Fruit fly (Drosophila melanogaster) whole organism, embryonic: ENCODE data around the gene CG42486.

Experiments
- B-H2 ChIP-seq: fragments of 200-800 bp; sonication (Bioruptor generic); optimal IDR thresholded peaks from 2 replicates; lab custom pipeline; 2018; ENCODE audit warnings: missing biosample characterization, mild to moderate bottlenecking, missing genetic modification characterization
- Bteb2 ChIP-seq: fragments of 200-800 bp; sonication (Bioruptor generic); optimal IDR thresholded peaks from 2 replicates; lab custom pipeline; 2016; ENCODE audit warnings: missing biosample characterization, missing genetic modification characterization
- CG10267 ChIP-seq: fragments of 200-800 bp; sonication (Bioruptor generic); optimal IDR thresholded peaks from 2 replicates; lab custom pipeline; 2018; ENCODE audit warnings: missing biosample characterization, mild to moderate bottlenecking, missing genetic modification characterization, moderate library complexity
- CG10979 ChIP-seq: fragments of 200-800 bp; sonication (Bioruptor generic); optimal IDR thresholded peaks from 2 replicates; lab custom pipeline; 2018; ENCODE audit warnings: missing biosample characterization, mild to moderate bottlenecking, missing genetic modification characterization, moderate library complexity
- CG13424 ChIP-seq: fragments of 200-800 bp; sonication (Bioruptor generic); optimal IDR thresholded peaks from 2 replicates; lab custom pipeline; 2019; ENCODE audit warnings: missing biosample characterization, mild to moderate bottlenecking, missing genetic modification characterization, moderate library complexity
- CG1603 ChIP-seq: fragments of 200-800 bp; sonication (Bioruptor generic); optimal IDR thresholded peaks from 2 replicates; lab custom pipeline; 2019; ENCODE audit warnings: missing biosample characterization, mild to moderate bottlenecking, missing genetic modification characterization, moderate library complexity
- CG16815 ChIP-seq: fragments of 200-800 bp; sonication (Bioruptor generic); optimal IDR thresholded peaks from 3 replicates; lab custom pipeline; 2017; ENCODE audit warnings: missing biosample characterization, mild to moderate bottlenecking, missing genetic modification characterization
- CG1792 ChIP-seq: fragments of 200-800 bp; sonication (Bioruptor generic); optimal IDR thresholded peaks from 2 replicates; lab custom pipeline; 2016; ENCODE audit warnings: missing biosample characterization, missing genetic modification characterization
- CG1832 ChIP-seq: fragments of 200-800 bp; sonication (Bioruptor generic); optimal IDR thresholded peaks from 2 replicates; lab custom pipeline; 2017; ENCODE audit warnings: missing biosample characterization, mild to moderate bottlenecking, missing genetic modification characterization, inconsistent platforms
- CG30020 ChIP-seq: fragments of 200-800 bp; optimal IDR thresholded peaks from 2 replicates; lab custom pipeline; 2019; ENCODE audit warnings: missing biosample characterization, mild to moderate bottlenecking, missing genetic modification characterization, moderate library complexity
- CG3065 ChIP-seq: fragments of 200-800 bp; sonication (Bioruptor generic); optimal IDR thresholded peaks from 2 replicates; lab custom pipeline; 2016; ENCODE audit warnings: missing biosample characterization, missing genetic modification characterization
- CG31224 ChIP-seq: fragments of 200-800 bp; sonication (Bioruptor generic); IDR thresholded peaks from 2 replicates; pipeline ENCODE4 v1.3.6; 2022; ENCODE audit warnings: missing biosample characterization, missing genetic modification characterization
- CG31388 ChIP-seq: fragments of 200-800 bp; sonication (Bioruptor generic); optimal IDR thresholded peaks from 2 replicates; lab custom pipeline; 2016; ENCODE audit warnings: missing biosample characterization, missing genetic modification characterization
- CG32772 ChIP-seq: fragments of 200-800 bp; sonication (Bioruptor generic); IDR thresholded peaks from 2 replicates; pipeline ENCODE4 v1.3.6; 2022; ENCODE audit warnings: missing biosample characterization, missing genetic modification characterization
- CG34224 ChIP-seq: fragments of 200-800 bp; sonication (Bioruptor generic); IDR thresholded peaks from 3 replicates; pipeline ENCODE4 v1.3.6; 2022; ENCODE audit warnings: missing biosample characterization, missing genetic modification characterization; ENCODE audit not compliant: partially characterized antibody
- CG42726 ChIP-seq: fragments of 200-800 bp; sonication (Bioruptor generic); IDR thresholded peaks from 2 replicates; pipeline ENCODE4 v1.3.6; 2022; ENCODE audit warnings: missing biosample characterization, missing genetic modification characterization; ENCODE audit not compliant: partially characterized antibody
- CG4360 ChIP-seq: fragments of 200-800 bp; sonication (Bioruptor generic); IDR thresholded peaks from 2 replicates; pipeline ENCODE4 v1.3.6; 2022; ENCODE audit warnings: missing biosample characterization, missing genetic modification characterization
- CG5245 ChIP-seq: fragments of 200-800 bp; sonication (Bioruptor generic); optimal IDR thresholded peaks from 3 replicates; lab custom pipeline; 2016; ENCODE audit warnings: missing biosample characterization, missing genetic modification characterization
- CG6813 ChIP-seq: fragments of 200-800 bp; sonication (Bioruptor generic); optimal IDR thresholded peaks from 2 replicates; lab custom pipeline; 2017; ENCODE audit warnings: missing biosample characterization, missing genetic modification characterization, mild to moderate bottlenecking, moderate library complexity, missing genetic modification reagents
- CG7271 ChIP-seq: fragments of 200-800 bp; sonication (Bioruptor generic); optimal IDR thresholded peaks from 2 replicates; lab custom pipeline; 2018; ENCODE audit warnings: missing biosample characterization, mild to moderate bottlenecking, missing genetic modification characterization, moderate library complexity
- CG7745 ChIP-seq: fragments of 200-800 bp; sonication (Bioruptor generic); optimal IDR thresholded peaks from 2 replicates; lab custom pipeline; 2018; ENCODE audit warnings: missing biosample characterization, mild to moderate bottlenecking, missing genetic modification characterization, moderate library complexity
- Dad ChIP-seq: fragments of 200-800 bp; sonication (Bioruptor generic); optimal IDR thresholded peaks from 3 replicates; lab custom pipeline; 2016; ENCODE audit warnings: missing biosample characterization, missing genetic modification characterization
- Fer2 ChIP-seq: fragments of 200-800 bp; sonication (Bioruptor generic); optimal IDR thresholded peaks from 2 replicates; lab custom pipeline; 2018; ENCODE audit warnings: missing biosample characterization, mild to moderate bottlenecking, missing genetic modification characterization, moderate library complexity
- Hey ChIP-seq: fragments of 200-800 bp; sonication (Bioruptor generic); optimal IDR thresholded peaks from 3 replicates; lab custom pipeline; 2018; ENCODE audit warnings: missing biosample characterization, mild to moderate bottlenecking, missing genetic modification characterization
- HmgD ChIP-seq: fragments of 200-800 bp; sonication (Bioruptor generic); optimal IDR thresholded peaks from 3 replicates; lab custom pipeline; 2016; ENCODE audit warnings: missing biosample characterization, missing genetic modification characterization
- Lim3 ChIP-seq: fragments of 200-800 bp; sonication (Bioruptor generic); IDR thresholded peaks from 2 replicates; pipeline ENCODE4 v1.3.6; 2022; ENCODE audit warnings: missing biosample characterization, missing genetic modification characterization
- Mrtf ChIP-seq: fragments of 200-800 bp; sonication (Bioruptor generic); IDR thresholded peaks from 3 replicates; pipeline ENCODE4 v1.3.6; 2022; ENCODE audit warnings: missing biosample characterization, missing genetic modification characterization
- NC2α ChIP-seq: fragments of 200-800 bp; sonication (Bioruptor generic); optimal IDR thresholded peaks from 2 replicates; lab custom pipeline; 2016; ENCODE audit warnings: missing biosample characterization, missing genetic modification characterization
- NFAT ChIP-seq: fragments of 200-800 bp; sonication (Bioruptor generic); IDR thresholded peaks from 2 replicates; pipeline ENCODE4 v1.3.6; 2022; ENCODE audit warnings: missing biosample characterization, missing genetic modification characterization
- Nf-YA ChIP-seq: fragments of 200-800 bp; sonication (Bioruptor generic); IDR thresholded peaks from 2 replicates; pipeline ENCODE4 v1.3.6; 2022; ENCODE audit warnings: missing biosample characterization, missing genetic modification characterization
- Nf-YC ChIP-seq: fragments of 200-800 bp; optimal IDR thresholded peaks from 3 replicates; lab custom pipeline; 2019; ENCODE audit warnings: missing biosample characterization, mild to moderate bottlenecking, missing genetic modification characterization, moderate library complexity
- NfI ChIP-seq: fragments of 200-800 bp; sonication (Bioruptor generic); optimal IDR thresholded peaks from 3 replicates; lab custom pipeline; 2018; ENCODE audit warnings: missing biosample characterization, mild to moderate bottlenecking, missing genetic modification characterization, moderate library complexity
- Spps ChIP-seq: fragments of 200-800 bp; sonication (Bioruptor generic); optimal IDR thresholded peaks from 2 replicates; lab custom pipeline; 2018; ENCODE audit warnings: missing biosample characterization, mild to moderate bottlenecking, missing genetic modification characterization
- Ssrp ChIP-seq: fragments of 200-800 bp; sonication (Bioruptor generic); optimal IDR thresholded peaks from 2 replicates; lab custom pipeline; 2018; ENCODE audit warnings: missing biosample characterization, mild to moderate bottlenecking, missing genetic modification characterization, moderate library complexity
- Tbp ChIP-seq: fragments of >200 bp; optimal IDR thresholded peaks from 2 replicates; lab custom pipeline; 2018; ENCODE audit warnings: missing biosample characterization, missing genetic modification characterization
- cato ChIP-seq: fragments of 200-800 bp; sonication (Bioruptor generic); optimal IDR thresholded peaks from 2 replicates; lab custom pipeline; 2016; ENCODE audit warnings: missing biosample characterization, missing genetic modification characterization, borderline replicate concordance
- chif ChIP-seq, 2 experiments: fragments of 200-800 bp; sonication (Bioruptor generic); optimal IDR thresholded peaks; 3 replicates each; lab custom pipeline; 2016; ENCODE audit warnings: missing biosample characterization in 2 of 2, missing genetic modification characterization in 2 of 2
- croc ChIP-seq: fragments of 200-800 bp; sonication (Bioruptor generic); conservative IDR thresholded peaks from 3 replicates; pipeline ENCODE4 v1.3.6; 2022; ENCODE audit warnings: missing biosample characterization, missing genetic modification characterization
- cwo ChIP-seq: fragments of 200-800 bp; sonication (Bioruptor generic); optimal IDR thresholded peaks from 3 replicates; lab custom pipeline; 2017; ENCODE audit warnings: missing biosample characterization, missing genetic modification characterization, mild to moderate bottlenecking, moderate library complexity, missing genetic modification reagents
- dmrt11E ChIP-seq: fragments of 200-800 bp; sonication (Bioruptor generic); optimal IDR thresholded peaks from 3 replicates; lab custom pipeline; 2018; ENCODE audit warnings: missing biosample characterization, mild to moderate bottlenecking, missing genetic modification characterization, moderate library complexity
- fd3F ChIP-seq: fragments of 200-800 bp; sonication (Bioruptor generic); optimal IDR thresholded peaks from 2 replicates; lab custom pipeline; 2018; ENCODE audit warnings: missing biosample characterization, mild to moderate bottlenecking, missing genetic modification characterization, moderate library complexity
- gsb ChIP-seq: fragments of 200-800 bp; sonication (Bioruptor generic); IDR thresholded peaks from 2 replicates; pipeline ENCODE4 v1.3.6; 2022; ENCODE audit warnings: missing biosample characterization, missing genetic modification characterization
- ind ChIP-seq: fragments of 200-800 bp; sonication (Bioruptor generic); optimal IDR thresholded peaks from 3 replicates; lab custom pipeline; 2016; ENCODE audit warnings: missing biosample characterization, missing genetic modification characterization
- jigr1 ChIP-seq: fragments of 200-800 bp; sonication (Bioruptor generic); IDR thresholded peaks from 3 replicates; pipeline ENCODE4 v1.3.6; 2022; ENCODE audit warnings: missing biosample characterization, missing genetic modification characterization
- nmo ChIP-seq: fragments of 200-800 bp; sonication (Bioruptor generic); optimal IDR thresholded peaks from 2 replicates; lab custom pipeline; 2018; ENCODE audit warnings: missing biosample characterization, mild to moderate bottlenecking, missing genetic modification characterization, moderate library complexity
- onecut ChIP-seq: fragments of 200-800 bp; sonication (Bioruptor generic); IDR thresholded peaks from 2 replicates; pipeline ENCODE4 v1.3.6; 2022; ENCODE audit warnings: missing biosample characterization, missing genetic modification characterization
- prd ChIP-seq, 3 experiments: fragments of >200 bp in 2 of 3; fragments of 200-800 bp in 1 of 3; sonication (Bioruptor generic) in 1 of 3; optimal IDR thresholded peaks in 2 of 3; IDR thresholded peaks in 1 of 3; 2 replicates in 2 of 3; 3 replicates in 1 of 3; pipeline versions ENCODE4 v1.3.6 to Lab custom; 2017 to 2022; ENCODE audit warnings: missing biosample characterization in 1 of 3, missing genetic modification characterization in 1 of 3
- sna ChIP-seq: fragments of 200-800 bp; sonication (Bioruptor generic); IDR thresholded peaks from 2 replicates; pipeline ENCODE4 v1.3.6; 2022; ENCODE audit warnings: missing biosample characterization, missing genetic modification characterization; ENCODE audit not compliant: partially characterized antibody
- toy ChIP-seq: fragments of 200-800 bp; sonication (Bioruptor generic); IDR thresholded peaks from 2 replicates; pipeline ENCODE4 v1.3.6; 2022; ENCODE audit warnings: missing biosample characterization, missing genetic modification characterization
- wor ChIP-seq: fragments of 200-800 bp; sonication (Bioruptor generic); IDR thresholded peaks from 2 replicates; pipeline ENCODE4 v1.3.6; 2022; ENCODE audit warnings: missing biosample characterization, missing genetic modification characterization

Gene CG42486

dm6 chr2L:11816376-11816775, 26.6 kb upstream of the CG42486 start (continued):
- TF ChIP-seq fd3F (GFP tag; lab: Kevin White, UChicago) (peak; percentile 74), CG13424 (tag; lab: Kevin White, UChicago) (peak; percentile 76), CG6813 (GFP tag; lab: Kevin White, UChicago) (peak; percentile 99), CG42726 (peak; percentile 50; the same call in 1 of the 2 replicates), Nf-YA (peak; percentile 90), HmgD (peak; percentile 90), wor (GFP tag; lab: Robert Waterston, UW) (peak; percentile 72), ind (peak; percentile 90), NC2α (GFP tag; lab: Kevin White, UChicago) (peak; percentile 97), CG10267 (tag; lab: Kevin White, UChicago) (peak; percentile 87), sna (no peak), Spps (tag; lab: Kevin White, UChicago) (peak; percentile 75), CG3065 (GFP tag; lab: Kevin White, UChicago) (peak; percentile 92), CG4360 (GFP tag; lab: Robert Waterston, UW) (peak; percentile 75), CG1792 (peak; percentile 91), NFAT (GFP tag; lab: Robert Waterston, UW) (peak; percentile 91), CG32772 (GFP tag; lab: Robert Waterston, UW) (peak; percentile 87), onecut (GFP tag; lab: Robert Waterston, UW) (peak; percentile 98), cato (GFP tag; lab: Kevin White, UChicago) (peak; percentile 94), CG1603 (tag; lab: Kevin White, UChicago) (peak; percentile 96), CG31224 (GFP tag; lab: Robert Waterston, UW) (peak; percentile 68), dmrt11E (peak; percentile 93), NfI (GFP tag; lab: Kevin White, UChicago) (peak; percentile 93), Fer2 (peak; percentile 77), CG1832 (GFP tag; lab: Kevin White, UChicago) (peak; percentile 32), CG7745 (no peak), CG7271 (tag; lab: Kevin White, UChicago) (peak; percentile 100), prd (optimal IDR thresholded peaks at IDR 0.05; lab: Kevin White, UChicago) (no peak), prd (GFP tag; IDR thresholded peaks at IDR 0.05; lab: Robert Waterston, UW) (peak; percentile 89), CG30020 (tag; lab: Kevin White, UChicago) (peak; percentile 48), Ssrp (tag; lab: Kevin White, UChicago) (peak; percentile 81), nmo (GFP tag; lab: Kevin White, UChicago) (peak; percentile 90), cwo (GFP tag; lab: Kevin White, UChicago) (peak; percentile 76), CG5245 (GFP tag; lab: Kevin White, UChicago) (peak; percentile 97), CG10979 (tag; lab: Kevin White, UChicago) (peak; percentile 93), Hey (tag; lab: Kevin White, UChicago) (peak; percentile 88), gsb (GFP tag; lab: Robert Waterston, UW) (peak; percentile 83), Bteb2 (GFP tag; lab: Kevin White, UChicago) (peak; percentile 83), toy (GFP tag; lab: Robert Waterston, UW) (peak; percentile 84), Mrtf (GFP tag; lab: Robert Waterston, UW) (peak; percentile 87; the same call in 2 of the 3 replicates), Tbp (GFP tag; lab: Kevin White, UChicago) (no peak), Nf-YC (peak; percentile 72), Dad (GFP tag; lab: Kevin White, UChicago) (peak; percentile 93), CG34224 (no peak), B-H2 (GFP tag; lab: Kevin White, UChicago) (peak; percentile 80), croc (GFP tag; lab: Robert Waterston, UW) (peak; percentile 84), CG16815 (GFP tag; lab: Kevin White, UChicago) (peak; percentile 91), chif (GFP tag; optimal IDR thresholded peaks at IDR 0.05; lab: Kevin White, UChicago) (peak; percentile 95 to 96), CG31388 (GFP tag; lab: Kevin White, UChicago) (peak; percentile 81), Lim3 (peak; percentile 68; the same call in 1 of the 2 replicates), jigr1 (peak; percentile 62; the same call in 1 of the 3 replicates)
